Fruit fly (Drosophila melanogaster) whole organism, embryonic: ENCODE data around the gene Chchd2.
A peak's percentile ranks its signal among the peaks of the same experiment; 100 is the strongest.

Experiments
- B-H1 ChIP-seq: fragments of 200-800 bp; sonication (Bioruptor generic); IDR thresholded peaks from 3 replicates; pipeline ENCODE4 v1.3.6; 2022; ENCODE audit warnings: missing biosample characterization, missing genetic modification characterization
- BtbVII ChIP-seq: fragments of 200-800 bp; sonication (Bioruptor generic); optimal IDR thresholded peaks from 3 replicates; lab custom pipeline; 2017; ENCODE audit warnings: missing biosample characterization, mild to moderate bottlenecking, missing genetic modification characterization
- CG10431 ChIP-seq: fragments of 200-800 bp; sonication (Bioruptor generic); optimal IDR thresholded peaks from 3 replicates; lab custom pipeline; 2018; ENCODE audit warnings: missing biosample characterization, mild to moderate bottlenecking, missing genetic modification characterization
- CG10979 ChIP-seq: fragments of 200-800 bp; sonication (Bioruptor generic); optimal IDR thresholded peaks from 2 replicates; lab custom pipeline; 2018; ENCODE audit warnings: missing biosample characterization, mild to moderate bottlenecking, missing genetic modification characterization, moderate library complexity
- CG11504 ChIP-seq: fragments of 200-800 bp; sonication (Bioruptor generic); optimal IDR thresholded peaks from 3 replicates; lab custom pipeline; 2019; ENCODE audit warnings: missing biosample characterization, mild to moderate bottlenecking, missing genetic modification characterization, moderate library complexity
- CG11695 ChIP-seq: fragments of 200-800 bp; sonication (Bioruptor generic); IDR thresholded peaks from 3 replicates; pipeline ENCODE4 v1.3.6; 2022; ENCODE audit warnings: missing biosample characterization, missing genetic modification characterization
- CG12236 ChIP-seq: fragments of 200-800 bp; sonication (Bioruptor generic); optimal IDR thresholded peaks from 2 replicates; lab custom pipeline; 2016; ENCODE audit warnings: missing biosample characterization, missing genetic modification characterization
- CG15269 ChIP-seq: fragments of 200-800 bp; sonication (Bioruptor generic); optimal IDR thresholded peaks from 2 replicates; lab custom pipeline; 2018; ENCODE audit warnings: missing biosample characterization, mild to moderate bottlenecking, missing genetic modification characterization, moderate library complexity
- CG15514 ChIP-seq: fragments of 200-800 bp; sonication (Bioruptor generic); optimal IDR thresholded peaks from 3 replicates; lab custom pipeline; 2017; ENCODE audit warnings: missing biosample characterization, missing genetic modification characterization, mild to moderate bottlenecking, moderate library complexity, missing genetic modification reagents
- CG16779 ChIP-seq: fragments of 200-800 bp; sonication (Bioruptor generic); IDR thresholded peaks from 2 replicates; pipeline ENCODE4 v1.3.6; 2022; ENCODE audit warnings: missing biosample characterization, missing genetic modification characterization
- CG16813 ChIP-seq: fragments of 200-800 bp; sonication (Bioruptor generic); IDR thresholded peaks from 3 replicates; pipeline ENCODE4 v1.3.6; 2022; ENCODE audit warnings: missing biosample characterization, missing genetic modification characterization; ENCODE audit not compliant: partially characterized antibody
- CG16815 ChIP-seq: fragments of 200-800 bp; sonication (Bioruptor generic); optimal IDR thresholded peaks from 3 replicates; lab custom pipeline; 2017; ENCODE audit warnings: missing biosample characterization, mild to moderate bottlenecking, missing genetic modification characterization
- CG17359 ChIP-seq: fragments of 200-800 bp; sonication (Bioruptor generic); optimal IDR thresholded peaks from 3 replicates; lab custom pipeline; 2018; ENCODE audit warnings: missing biosample characterization, mild to moderate bottlenecking, missing genetic modification characterization, moderate library complexity
- CG17361 ChIP-seq: fragments of 200-800 bp; sonication (Bioruptor generic); IDR thresholded peaks from 3 replicates; pipeline ENCODE4 v1.3.6; 2022; ENCODE audit warnings: missing biosample characterization, missing genetic modification characterization
- CG18262 ChIP-seq: fragments of 200-800 bp; optimal IDR thresholded peaks from 3 replicates; lab custom pipeline; 2019; ENCODE audit warnings: missing biosample characterization, mild to moderate bottlenecking, missing genetic modification characterization, moderate library complexity
- CG2202 ChIP-seq: fragments of 200-800 bp; sonication (Bioruptor generic); optimal IDR thresholded peaks from 2 replicates; lab custom pipeline; 2018; ENCODE audit warnings: missing biosample characterization, mild to moderate bottlenecking, missing genetic modification characterization
- CG2889 ChIP-seq: fragments of 200-800 bp; sonication (Bioruptor generic); IDR thresholded peaks from 3 replicates; pipeline ENCODE4 v1.3.6; 2022; ENCODE audit warnings: missing biosample characterization, missing genetic modification characterization
- CG33213 ChIP-seq: fragments of 200-800 bp; sonication (Bioruptor generic); optimal IDR thresholded peaks from 3 replicates; lab custom pipeline; 2016; ENCODE audit warnings: missing biosample characterization, missing genetic modification characterization
- CG3838 ChIP-seq: fragments of 200-800 bp; sonication (Bioruptor generic); optimal IDR thresholded peaks from 3 replicates; lab custom pipeline; 2016; ENCODE audit warnings: missing biosample characterization, missing genetic modification characterization
- CG4360 ChIP-seq: fragments of 200-800 bp; sonication (Bioruptor generic); IDR thresholded peaks from 2 replicates; pipeline ENCODE4 v1.3.6; 2022; ENCODE audit warnings: missing biosample characterization, missing genetic modification characterization
- CG6765 ChIP-seq: fragments of 200-800 bp; sonication (Bioruptor generic); optimal IDR thresholded peaks from 3 replicates; lab custom pipeline; 2017; ENCODE audit warnings: missing biosample characterization, mild to moderate bottlenecking, missing genetic modification characterization
- CG7745 ChIP-seq: fragments of 200-800 bp; sonication (Bioruptor generic); optimal IDR thresholded peaks from 2 replicates; lab custom pipeline; 2018; ENCODE audit warnings: missing biosample characterization, mild to moderate bottlenecking, missing genetic modification characterization, moderate library complexity
- CG7839 ChIP-seq: fragments of 200-800 bp; sonication (Bioruptor generic); optimal IDR thresholded peaks from 3 replicates; lab custom pipeline; 2018; ENCODE audit warnings: missing biosample characterization, mild to moderate bottlenecking, missing genetic modification characterization, moderate library complexity
- CG7987 ChIP-seq: fragments of 200-800 bp; sonication (Bioruptor generic); optimal IDR thresholded peaks from 2 replicates; lab custom pipeline; 2018; ENCODE audit warnings: missing biosample characterization, mild to moderate bottlenecking, missing genetic modification characterization, moderate library complexity
- CG9932 ChIP-seq: fragments of 200-800 bp; sonication (Bioruptor generic); IDR thresholded peaks from 2 replicates; pipeline ENCODE4 v1.3.6; 2022; ENCODE audit warnings: missing biosample characterization, missing genetic modification characterization
- Elba2 ChIP-seq: fragments of 200-800 bp; sonication (Bioruptor generic); optimal IDR thresholded peaks from 3 replicates; lab custom pipeline; 2016; ENCODE audit warnings: missing biosample characterization, missing genetic modification characterization
- Hr39 ChIP-seq: fragments of >200 bp; optimal IDR thresholded peaks from 2 replicates; lab custom pipeline; 2017
- Hr51 ChIP-seq, 2 experiments: fragments of 200-800 bp; sonication (Bioruptor generic); optimal IDR thresholded peaks; 2 replicates in 1 of 2; 3 replicates in 1 of 2; lab custom pipeline; 2016 to 2018; ENCODE audit warnings: missing biosample characterization in 2 of 2, missing genetic modification characterization in 2 of 2, mild to moderate bottlenecking in 1 of 2, moderate library complexity in 1 of 2
- Med ChIP-seq: fragments of 200-800 bp; sonication (Bioruptor generic); peaks from one replicate; lab custom pipeline; 2016; ENCODE audit warnings: missing biosample characterization, missing genetic modification characterization, mild to moderate bottlenecking, inconsistent platforms, moderate library complexity
- Oli ChIP-seq: fragments of 200-800 bp; sonication (Bioruptor generic); optimal IDR thresholded peaks from 2 replicates; lab custom pipeline; 2018; ENCODE audit warnings: missing biosample characterization, mild to moderate bottlenecking, missing genetic modification characterization, moderate library complexity
- Side ChIP-seq: fragments of 200-800 bp; sonication (Bioruptor generic); optimal IDR thresholded peaks from 2 replicates; lab custom pipeline; 2016; ENCODE audit warnings: missing biosample characterization, missing genetic modification characterization
- Xrp1 ChIP-seq: fragments of 200-800 bp; sonication (Bioruptor generic); IDR thresholded peaks from 2 replicates; pipeline ENCODE4 v1.3.6; 2022; ENCODE audit warnings: missing biosample characterization, missing genetic modification characterization
- ap ChIP-seq: fragments of 200-800 bp; sonication (Bioruptor generic); IDR thresholded peaks from 2 replicates; pipeline ENCODE4 v1.3.6; 2022; ENCODE audit warnings: missing biosample characterization, missing genetic modification characterization
- ash1 ChIP-seq: fragments of 200-800 bp; sonication (Bioruptor generic); optimal IDR thresholded peaks from 2 replicates; lab custom pipeline; 2018; ENCODE audit warnings: missing biosample characterization, mild to moderate bottlenecking, missing genetic modification characterization
- chm ChIP-seq: fragments of 200-800 bp; sonication (Bioruptor generic); IDR thresholded peaks from 2 replicates; pipeline ENCODE4 v1.3.6; 2022; ENCODE audit warnings: missing biosample characterization, missing genetic modification characterization
- chn ChIP-seq: fragments of 200-800 bp; sonication (Bioruptor generic); optimal IDR thresholded peaks from 2 replicates; lab custom pipeline; 2016; ENCODE audit warnings: missing biosample characterization, missing genetic modification characterization
- dmrt99B ChIP-seq: fragments of 200-800 bp; sonication (Bioruptor generic); optimal IDR thresholded peaks from 2 replicates; lab custom pipeline; 2018; ENCODE audit warnings: missing biosample characterization, mild to moderate bottlenecking, missing genetic modification characterization, moderate library complexity
- dysf ChIP-seq: fragments of 200-800 bp; sonication (Bioruptor generic); IDR thresholded peaks from 3 replicates; pipeline ENCODE4 v1.3.6; 2022; ENCODE audit warnings: missing biosample characterization, missing genetic modification characterization
- gce ChIP-seq: fragments of 200-800 bp; sonication (Bioruptor generic); IDR thresholded peaks from 3 replicates; pipeline ENCODE4 v1.3.6; 2022; ENCODE audit warnings: missing biosample characterization, missing genetic modification characterization
- gem ChIP-seq: fragments of 200-800 bp; sonication (Bioruptor generic); optimal IDR thresholded peaks from 2 replicates; lab custom pipeline; 2019; ENCODE audit warnings: missing biosample characterization, mild to moderate bottlenecking, missing genetic modification characterization, moderate library complexity
- grau ChIP-seq: fragments of 200-800 bp; optimal IDR thresholded peaks from 3 replicates; lab custom pipeline; 2019; ENCODE audit warnings: missing biosample characterization, mild to moderate bottlenecking, missing genetic modification characterization, moderate library complexity
- ind ChIP-seq: fragments of 200-800 bp; sonication (Bioruptor generic); optimal IDR thresholded peaks from 3 replicates; lab custom pipeline; 2016; ENCODE audit warnings: missing biosample characterization, missing genetic modification characterization
- maf-S ChIP-seq: fragments of 200-800 bp; sonication (Bioruptor generic); optimal IDR thresholded peaks from 2 replicates; lab custom pipeline; 2016; ENCODE audit warnings: missing biosample characterization, missing genetic modification characterization
- odd ChIP-seq: fragments of 200-800 bp; sonication (Bioruptor generic); optimal IDR thresholded peaks from 2 replicates; lab custom pipeline; 2017; ENCODE audit warnings: missing biosample characterization, mild to moderate bottlenecking, missing genetic modification characterization
- phol ChIP-seq: fragments of 200-800 bp; sonication (Bioruptor generic); optimal IDR thresholded peaks from 3 replicates; lab custom pipeline; 2018; ENCODE audit warnings: missing biosample characterization, mild to moderate bottlenecking, missing genetic modification characterization, moderate library complexity
- pita ChIP-seq: fragments of 200-800 bp; sonication (Bioruptor generic); optimal IDR thresholded peaks from 2 replicates; lab custom pipeline; 2017; ENCODE audit warnings: missing biosample characterization, mild to moderate bottlenecking, missing genetic modification characterization
- slp2 ChIP-seq: fragments of 200-800 bp; sonication (Bioruptor generic); optimal IDR thresholded peaks from 2 replicates; lab custom pipeline; 2016; ENCODE audit warnings: missing biosample characterization, missing genetic modification characterization
- stc ChIP-seq: fragments of 200-800 bp; sonication (Bioruptor generic); IDR thresholded peaks from 2 replicates; pipeline ENCODE4 v1.3.6; 2022; ENCODE audit warnings: missing biosample characterization, missing genetic modification characterization
- tup ChIP-seq: fragments of 200-800 bp; sonication (Bioruptor generic); optimal IDR thresholded peaks from 2 replicates; lab custom pipeline; 2016; ENCODE audit warnings: missing biosample characterization, mild to moderate bottlenecking, missing genetic modification characterization, moderate library complexity
- unpg ChIP-seq: fragments of 200-800 bp; sonication (Bioruptor generic); optimal IDR thresholded peaks from 3 replicates; lab custom pipeline; 2018; ENCODE audit warnings: missing biosample characterization, mild to moderate bottlenecking, missing genetic modification characterization, moderate library complexity

The Chchd2 gene

DNA sequence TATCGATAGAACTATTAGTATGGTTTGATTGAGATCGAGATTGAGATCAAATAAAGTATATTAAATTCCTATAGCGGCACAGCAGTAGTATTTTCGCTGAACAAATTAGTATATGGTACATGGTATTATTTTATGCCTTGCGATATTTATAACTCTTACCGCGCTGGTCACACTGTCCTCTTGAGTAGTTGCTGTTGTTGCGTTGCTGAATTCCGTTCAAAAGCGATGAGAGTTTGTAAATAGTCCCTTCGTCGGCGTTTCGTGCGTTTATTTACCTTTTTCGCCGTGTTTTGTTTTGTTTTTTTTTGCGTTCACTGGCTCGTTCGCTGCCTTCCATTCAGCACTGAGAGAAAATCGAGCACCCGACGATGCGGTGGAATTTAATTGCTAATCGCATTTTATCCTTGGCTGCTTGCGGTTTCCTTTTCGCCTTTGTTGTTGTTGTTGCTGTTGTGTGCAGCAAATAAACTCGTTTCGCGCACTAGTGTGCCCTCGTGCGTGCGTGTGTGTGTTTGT, 41.3 kb upstream of the Chchd2 start, which contains the start of gene CG5004 (continued):
- TF ChIP-seq CG7745 (tag; lab: Kevin White, UChicago) (no peak), BtbVII (GFP tag; lab: Kevin White, UChicago) (peak; percentile 14), B-H1 (peak; percentile 21; the same call in 1 of the 3 replicates), CG11695 (no peak), Hr39 (no peak), pita (GFP tag; lab: Kevin White, UChicago) (no peak), ind (GFP tag; lab: Kevin White, UChicago) (no peak), Side (GFP tag; lab: Kevin White, UChicago) (no peak), Oli (no peak), CG33213 (peak; percentile 19), chn (GFP tag; lab: Kevin White, UChicago) (no peak), ash1 (GFP tag; lab: Kevin White, UChicago) (no peak), CG4360 (GFP tag; lab: Robert Waterston, UW) (peak; percentile 93), CG2202 (tag; lab: Kevin White, UChicago) (no peak), CG15514 (GFP tag; lab: Kevin White, UChicago) (peak; percentile 97), chm (GFP tag; lab: Robert Waterston, UW) (no peak; the same call in 1 of the 2 replicates), CG7987 (GFP tag; lab: Kevin White, UChicago) (no peak), ap (GFP tag; lab: Robert Waterston, UW) (no peak), CG2889 (GFP tag; lab: Robert Waterston, UW) (no peak), dysf (GFP tag; lab: Robert Waterston, UW) (no peak), Xrp1 (GFP tag; lab: Robert Waterston, UW) (no peak), Elba2 (GFP tag; lab: Kevin White, UChicago) (no peak), CG16813 (GFP tag; lab: Robert Waterston, UW) (peak; percentile 55), slp2 (GFP tag; lab: Kevin White, UChicago) (no peak), odd (GFP tag; lab: Kevin White, UChicago) (no peak), CG9932 (GFP tag; lab: Robert Waterston, UW) (0 out of 2 replicates have a peak, but pooled peaks have one; percentile 19), stc (GFP tag; lab: Robert Waterston, UW) (peak; percentile 39; the same call in 1 of the 2 replicates), CG12236 (GFP tag; lab: Kevin White, UChicago) (no peak), CG16779 (GFP tag; lab: Robert Waterston, UW) (no peak)
- TF ChIP-seq, all 482 proteins: peak for 89

dm6 chrX:17108000-17108399, 40.8 kb upstream of the Chchd2 start:
- TF ChIP-seq gce (GFP tag; lab: Robert Waterston, UW), result no peak
- TF ChIP-seq CG18262 (tag; lab: Kevin White, UChicago), result peak; percentile 10
- TF ChIP-seq CG10431 (GFP tag; lab: Kevin White, UChicago), result no peak
- no peak for TF ChIP-seq CG2202 (tag; lab: Kevin White, UChicago)
- peak; percentile 56 for TF ChIP-seq Med (GFP tag; lab: Kevin White, UChicago)
- no peak for TF ChIP-seq CG3838 (GFP tag; lab: Kevin White, UChicago)
- peak; percentile 6 for TF ChIP-seq unpg (GFP tag; lab: Kevin White, UChicago)
- no peak for TF ChIP-seq CG16815 (GFP tag; lab: Kevin White, UChicago)
- peak; percentile 28 for TF ChIP-seq CG15269
- 0 out of 2 replicates have a peak, but pooled peaks have one; percentile 17 for TF ChIP-seq Xrp1 (GFP tag; lab: Robert Waterston, UW)
- peak; percentile 43 for TF ChIP-seq gem (tag; lab: Kevin White, UChicago)
- TF ChIP-seq phol (tag; lab: Kevin White, UChicago), result peak; percentile 11
- peak; percentile 11 for TF ChIP-seq dmrt99B (tag; lab: Kevin White, UChicago)
- TF ChIP-seq CG11504 (tag; lab: Kevin White, UChicago), result peak; percentile 11
- TF ChIP-seq tup (GFP tag; lab: Kevin White, UChicago), result no peak
- peak in 1 of 2 experiments; percentile 11 for TF ChIP-seq Hr51 (GFP tag; optimal IDR thresholded peaks at IDR 0.05; lab: Kevin White, UChicago)
- TF ChIP-seq CG17359, result peak; percentile 5
- TF ChIP-seq CG10979 (tag; lab: Kevin White, UChicago), result peak; percentile 1
- no peak for TF ChIP-seq CG6765 (GFP tag; lab: Kevin White, UChicago)
- peak; percentile 21 for TF ChIP-seq grau
- peak; percentile 6 for TF ChIP-seq CG7839 (tag; lab: Kevin White, UChicago)
- TF ChIP-seq CG17361 (GFP tag; lab: Robert Waterston, UW), result no peak
- TF ChIP-seq maf-S (GFP tag; lab: Kevin White, UChicago), result no peak
